Worm (Caenorhabditis elegans) whole organism, L4 larva: Measurements from ENCODE around the gene atf-8.

ENCODE experiments used
- F26F4.8 ChIP-seq: fragments of 200-800 bp; sonication (Bioruptor generic); conservative IDR thresholded peaks from 2 replicates; pipeline ENCODE4 v1.3.6; 2022; ENCODE audit warnings: missing genetic modification characterization, missing compliant biosample characterization
- F37D6.2 ChIP-seq: sonication (generic microtip); optimal IDR thresholded peaks from 2 replicates; lab custom pipeline; 2016; ENCODE audit warnings: mild to moderate bottlenecking, missing genetic modification characterization, missing compliant biosample characterization
- F44E2.7 ChIP-seq: fragments of 200-800 bp; sonication (Bioruptor generic); IDR thresholded peaks from 2 replicates; pipeline ENCODE4 v2.1.2; 2022; ENCODE audit warnings: missing genetic modification characterization, missing compliant biosample characterization
- dmd-8 ChIP-seq: fragments of 200-800 bp; sonication (Bioruptor generic); IDR thresholded peaks from 2 replicates; pipeline ENCODE4 v1.3.6; 2022; ENCODE audit warnings: missing genetic modification characterization, missing compliant biosample characterization
- dmd-9 ChIP-seq: fragments of 200-800 bp; sonication (Bioruptor generic); IDR thresholded peaks from 2 replicates; pipeline ENCODE4 v1.3.6; 2022; ENCODE audit warnings: missing genetic modification reagents, missing genetic modification characterization, missing compliant biosample characterization
- egl-27 ChIP-seq: sonication (generic microtip); optimal IDR thresholded peaks from 3 replicates; lab custom pipeline; 2017; ENCODE audit warnings: missing biosample characterization, missing genetic modification reagents, missing genetic modification characterization
- nhr-48 ChIP-seq: sonication (generic microtip); optimal IDR thresholded peaks from 2 replicates; lab custom pipeline; 2016; ENCODE audit warnings: mild to moderate bottlenecking, missing genetic modification characterization, missing compliant biosample characterization
- snpc-4 ChIP-seq: fragments of 150-350 bp; optimal IDR thresholded peaks from 2 replicates; lab custom pipeline; 2014; ENCODE audit warnings: missing biosample characterization, missing genetic modification characterization
- tra-1 ChIP-seq: fragments of 200-800 bp; sonication (Bioruptor generic); IDR thresholded peaks from 2 replicates; pipeline ENCODE4 v1.3.6; 2022; ENCODE audit warnings: missing genetic modification reagents, missing genetic modification characterization, missing compliant biosample characterization
- unc-130 ChIP-seq: sonication (generic microtip); optimal IDR thresholded peaks from 2 replicates; lab custom pipeline; 2016; ENCODE audit warnings: missing genetic modification reagents, missing genetic modification characterization, missing compliant biosample characterization

ce11 chrV:6120156-6120879 lies 14.9 kb downstream of the atf-8 start, which contains the start of gene ceh-49:
- TF ChIP-seq unc-130 (GFP tag; lab: Kevin White, UChicago): no peak
- TF ChIP-seq dmd-8 (GFP tag; lab: Robert Waterston, UW): no peak
- TF ChIP-seq tra-1: no peak
- TF ChIP-seq nhr-48 (tag; lab: Kevin White, UChicago): no peak
- TF ChIP-seq egl-27 (tag; lab: Kevin White, UChicago): no peak
- no peak for TF ChIP-seq dmd-9 (GFP tag; lab: Robert Waterston, UW)
- no peak for TF ChIP-seq F26F4.8
- TF ChIP-seq F37D6.2 (tag; lab: Kevin White, UChicago): no peak
- no peak for TF ChIP-seq F44E2.7 (GFP tag; lab: Robert Waterston, UW)
- no peak for TF ChIP-seq snpc-4 (tag; lab: Kevin White, UChicago)
